Worm (Caenorhabditis elegans): ENCODE results near the gene npp-23.

ce11 chrIV:8869624-8870023 lies at the start of gene npp-23:
- no peak for TF ChIP-seq B0336.3 (GFP tag; IDR thresholded peaks at IDR 0.05)
- no peak for TF ChIP-seq B0019.2 (GFP tag; conservative IDR thresholded peaks at IDR 0.05)
- TF ChIP-seq K11D2.4 (GFP tag; IDR thresholded peaks at IDR 0.05): no peak
- peak; percentile 71 for TF ChIP-seq dpl-1 (GFP tag; optimal IDR thresholded peaks at IDR 0.05)
- peak; percentile 85 for TF ChIP-seq efl-1 (GFP tag; optimal IDR thresholded peaks at IDR 0.05)
